Worm (Caenorhabditis elegans): ENCODE data around the gene srh-172.

DNA sequence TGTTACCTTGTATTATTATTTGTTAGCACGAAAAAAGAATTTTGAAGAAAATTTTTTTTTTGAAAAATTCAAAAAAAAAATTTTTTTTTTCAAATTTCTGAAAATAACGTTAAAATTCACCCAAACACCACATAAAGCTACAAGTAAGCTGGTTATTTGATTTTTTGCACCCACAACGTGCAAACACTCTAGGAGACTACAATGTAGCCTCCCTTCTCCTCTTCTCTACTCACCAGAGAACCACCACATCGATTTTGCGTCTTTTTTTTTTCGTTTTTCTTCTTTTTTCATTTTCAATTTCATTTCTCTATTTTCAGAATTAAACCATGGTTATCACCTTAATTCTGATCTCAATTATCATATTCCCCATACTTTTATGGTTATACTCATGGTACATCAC lies 3.7 kb upstream of the srh-172 start, which contains the start of gene abhd-3.1:
- TF ChIP-seq dao-5 (tag; optimal IDR thresholded peaks at IDR 0.05) (no peak), him-1 (tag; optimal IDR thresholded peaks at IDR 0.05) (no peak)

All from whole organism, L4/young adult.